Fruit fly (Drosophila melanogaster) S2 (cell line): ENCODE measurements around the gene ATP7.

ENCODE experiments used
- CG8478 ChIP-seq: fragments of >200 bp; optimal IDR thresholded peaks from 2 replicates; lab custom pipeline; 2018
- CTCF ChIP-seq, 2 experiments: fragments of >200 bp; optimal IDR thresholded peaks; 2 replicates each; lab custom pipeline; 2018

ATP7 gene

dm6 chrX:11857522-11858438 is 3.0 kb downstream of the ATP7 start:
- TF ChIP-seq CTCF (optimal IDR thresholded peaks at IDR 0.05; lab: Kevin White, UChicago) = no peak
- no peak for TF ChIP-seq CG8478 (lab: Kevin White, UChicago)

- TF ChIP-seq CG8478 (lab: Kevin White, UChicago) = no peak
- TF ChIP-seq CTCF (optimal IDR thresholded peaks at IDR 0.05; lab: Kevin White, UChicago) = no peak
Observed at dm6 chrX:11858439-11858813, 3.6 kb downstream of the ATP7 start.

dm6 chrX:11868866-11869265 is 14.0 kb downstream of the ATP7 start, which contains the start of the genes Nrd1 and CG1847:
Gene Nrd1 (minus strand): TSS chrX:11868893.
Gene CG1847 (plus strand): TSS chrX:11869170.
- no peak for TF ChIP-seq CTCF (optimal IDR thresholded peaks at IDR 0.05; lab: Kevin White, UChicago)
- no peak for TF ChIP-seq CG8478 (lab: Kevin White, UChicago)

- TF ChIP-seq CTCF (optimal IDR thresholded peaks at IDR 0.05; lab: Kevin White, UChicago) (no peak), CG8478 (lab: Kevin White, UChicago) (no peak)
Observed at dm6 chrX:11872517-11872916, 17.7 kb downstream of the ATP7 start, which contains the start of gene BORCS5. Gene BORCS5 (minus strand): TSS chrX:11872779.

dm6 chrX:11873116-11873515 is 18.3 kb downstream of the ATP7 start, which contains the start of gene CG15739:
Gene CG15739 (plus strand): TSS chrX:11873319.
- TF ChIP-seq CTCF (optimal IDR thresholded peaks at IDR 0.05; lab: Kevin White, UChicago) (no peak), CG8478 (lab: Kevin White, UChicago) (no peak)

- TF ChIP-seq CTCF (optimal IDR thresholded peaks at IDR 0.05; lab: Kevin White, UChicago) = no peak
- no peak for TF ChIP-seq CG8478 (lab: Kevin White, UChicago)
Observed at dm6 chrX:11875146-11875830, 20.5 kb downstream of the ATP7 start.

- TF ChIP-seq CTCF (optimal IDR thresholded peaks at IDR 0.05; lab: Kevin White, UChicago) (no peak), CG8478 (lab: Kevin White, UChicago) (no peak)
Observed at dm6 chrX:11877165-11877564, 22.3 kb downstream of the ATP7 start, which contains the start of gene CG10352. Gene CG10352 (minus strand): TSS chrX:11877168.

dm6 chrX:11881686-11882085 is 26.9 kb downstream of the ATP7 start:
- TF ChIP-seq CTCF (optimal IDR thresholded peaks at IDR 0.05; lab: Kevin White, UChicago) (no peak), CG8478 (lab: Kevin White, UChicago) (no peak)

- TF ChIP-seq CTCF (optimal IDR thresholded peaks at IDR 0.05; lab: Kevin White, UChicago) (no peak), CG8478 (lab: Kevin White, UChicago) (no peak)
Observed at dm6 chrX:11882447-11882846, 27.6 kb downstream of the ATP7 start.

- no peak for TF ChIP-seq CG8478 (lab: Kevin White, UChicago)
- no peak for TF ChIP-seq CTCF (optimal IDR thresholded peaks at IDR 0.05; lab: Kevin White, UChicago)
Observed at dm6 chrX:11884134-11884533, 29.3 kb downstream of the ATP7 start.

dm6 chrX:11885356-11885755 is 30.5 kb downstream of the ATP7 start:
- TF ChIP-seq CG8478 (lab: Kevin White, UChicago) = no peak
- no peak for TF ChIP-seq CTCF (optimal IDR thresholded peaks at IDR 0.05; lab: Kevin White, UChicago)

dm6 chrX:11886976-11887375 is 32.2 kb downstream of the ATP7 start, which contains the start of the genes CG10353 and SelG:
Gene CG10353 (minus strand): TSS chrX:11887162.
Gene SelG (plus strand): TSS chrX:11887284.
- TF ChIP-seq CG8478 (lab: Kevin White, UChicago) (no peak), CTCF (optimal IDR thresholded peaks at IDR 0.05; lab: Kevin White, UChicago) (peak; percentile 19)

dm6 chrX:11888142-11888541 is 33.3 kb downstream of the ATP7 start, which contains the start of gene CG1840:
Gene CG1840 (plus strand): TSS chrX:11888352.
- TF ChIP-seq CTCF (optimal IDR thresholded peaks at IDR 0.05; lab: Kevin White, UChicago) = no peak
- TF ChIP-seq CG8478 (lab: Kevin White, UChicago) = no peak

- no peak for TF ChIP-seq CG8478 (lab: Kevin White, UChicago)
- no peak for TF ChIP-seq CTCF (optimal IDR thresholded peaks at IDR 0.05; lab: Kevin White, UChicago)
Observed at dm6 chrX:11891682-11892179, 36.9 kb downstream of the ATP7 start, which contains the start of gene sicily. Gene sicily (plus strand): TSS chrX:11891732.
